Worm (Caenorhabditis elegans): ENCODE data around the gene irld-12.
A peak's percentile ranks its signal among the peaks of the same experiment; 100 is the strongest.

irld-12 gene

ce11 chrV:3010468-3010867, 10.7 kb downstream of the irld-12 start, which contains the start of gene srw-136:
srw-136 (minus strand) TSS chrV:3010568.
- no peak for TF ChIP-seq nhr-28 (tag; optimal IDR thresholded peaks at IDR 0.05)
- TF ChIP-seq efl-3 (GFP tag; optimal IDR thresholded peaks at IDR 0.05), result no peak
- TF ChIP-seq zip-4 (GFP tag; optimal IDR thresholded peaks at IDR 0.05), result no peak
- no peak for TF ChIP-seq ztf-4 (tag; optimal IDR thresholded peaks at IDR 0.05)

ce11 chrV:3005964-3006363, 15.2 kb downstream of the irld-12 start, which contains the start of gene srw-112:
srw-112 (minus strand) TSS chrV:3006064.
- TF ChIP-seq ztf-4 (tag; optimal IDR thresholded peaks at IDR 0.05), result no peak
- peak; percentile 0 for TF ChIP-seq fkh-8 (tag; optimal IDR thresholded peaks at IDR 0.05)
- TF ChIP-seq nhr-19 (GFP tag; conservative IDR thresholded peaks at IDR 0.05), result no peak
- TF ChIP-seq tbx-2 (tag; optimal IDR thresholded peaks at IDR 0.05), result no peak
- no peak for TF ChIP-seq unc-62 (GFP tag; optimal IDR thresholded peaks at IDR 0.05)

- no peak for TF ChIP-seq nhr-19 (GFP tag; conservative IDR thresholded peaks at IDR 0.05)
- TF ChIP-seq aly-2 (tag; optimal IDR thresholded peaks at IDR 0.05), result no peak
- TF ChIP-seq hlh-17 (GFP tag; optimal IDR thresholded peaks at IDR 0.05; ENCODE audit: borderline replicate concordance), result no peak
- no peak for TF ChIP-seq pag-3 (tag; optimal IDR thresholded peaks at IDR 0.05; ENCODE audit: borderline replicate concordance, insufficient read depth)
- no peak for TF ChIP-seq lin-15B (tag; optimal IDR thresholded peaks at IDR 0.05)
- no peak for TF ChIP-seq zip-4 (GFP tag; optimal IDR thresholded peaks at IDR 0.05)
- TF ChIP-seq hpl-2 (GFP tag; optimal IDR thresholded peaks at IDR 0.05), result no peak
These were observed 21.5 kb downstream of the irld-12 start, which contains the start of gene srw-119 for ce11 chrV:2999736-3000135. srw-119 (minus strand) TSS chrV:2999836.

ce11 chrV:2996105-2996504, 25.1 kb downstream of the irld-12 start, which contains the start of gene srw-120:
srw-120 (minus strand) TSS chrV:2996205.
- TF ChIP-seq C04F5.9 (tag; optimal IDR thresholded peaks at IDR 0.05), result no peak
- no peak for TF ChIP-seq mdl-1 (tag; optimal IDR thresholded peaks at IDR 0.05)
- TF ChIP-seq isw-1 (GFP tag; IDR thresholded peaks at IDR 0.05), result no peak
- no peak for TF ChIP-seq sptf-1 (tag; optimal IDR thresholded peaks at IDR 0.05)
- TF ChIP-seq swsn-7 (tag; optimal IDR thresholded peaks at IDR 0.05), result no peak
- no peak for TF ChIP-seq rnt-1 (tag; optimal IDR thresholded peaks at IDR 0.05)

ce11 chrV:2993816-2994215, 27.4 kb downstream of the irld-12 start, which contains the start of gene srw-115:
srw-115 (minus strand) TSS chrV:2993916.
- TF ChIP-seq nhr-237 (tag; optimal IDR thresholded peaks at IDR 0.05) (no peak), ztf-11 (tag; optimal IDR thresholded peaks at IDR 0.05) (no peak), lin-15B (tag; optimal IDR thresholded peaks at IDR 0.05) (no peak), dsc-1 (tag; optimal IDR thresholded peaks at IDR 0.05) (no peak), nhr-90 (tag; optimal IDR thresholded peaks at IDR 0.05; ENCODE audit: poor library complexity) (no peak), nhr-84 (tag; optimal IDR thresholded peaks at IDR 0.05) (no peak), ceh-8 (GFP tag; optimal IDR thresholded peaks at IDR 0.05) (no peak), nhr-77 (tag; optimal IDR thresholded peaks at IDR 0.05) (no peak), mdl-1 (tag; optimal IDR thresholded peaks at IDR 0.05) (no peak), lir-3 (tag; optimal IDR thresholded peaks at IDR 0.05; ENCODE audit: poor library complexity) (no peak), ama-1 (optimal IDR thresholded peaks at IDR 0.05) (no peak), ets-5 (GFP tag; IDR thresholded peaks at IDR 0.05) (no peak), snpc-4 (tag; optimal IDR thresholded peaks at IDR 0.05) (no peak), sptf-1 (tag; optimal IDR thresholded peaks at IDR 0.05) (no peak), aly-2 (tag; optimal IDR thresholded peaks at IDR 0.05) (no peak), nhr-20 (tag; optimal IDR thresholded peaks at IDR 0.05) (no peak)

ce11 chrV:2992060-2992459, 29.1 kb downstream of the irld-12 start:
- TF ChIP-seq skn-1 (tag; optimal IDR thresholded peaks at IDR 0.05), result no peak
- no peak for TF ChIP-seq nhr-19 (GFP tag; conservative IDR thresholded peaks at IDR 0.05)
- TF ChIP-seq sox-4 (tag; optimal IDR thresholded peaks at IDR 0.05), result no peak
- TF ChIP-seq unc-30 (tag; optimal IDR thresholded peaks at IDR 0.05), result no peak
- no peak for TF ChIP-seq F16B12.6 (tag; optimal IDR thresholded peaks at IDR 0.05)
- no peak for TF ChIP-seq alr-1 (tag; optimal IDR thresholded peaks at IDR 0.05; ENCODE audit: borderline replicate concordance)
- TF ChIP-seq sup-37 (GFP tag; optimal IDR thresholded peaks at IDR 0.05), result no peak
- no peak for TF ChIP-seq snpc-4 (tag; optimal IDR thresholded peaks at IDR 0.05)
- no peak for TF ChIP-seq fkh-4 (tag; optimal IDR thresholded peaks at IDR 0.05; ENCODE audit: borderline replicate concordance)
- no peak for TF ChIP-seq dpl-1 (GFP tag; optimal IDR thresholded peaks at IDR 0.05)
- TF ChIP-seq mdl-1 (tag; optimal IDR thresholded peaks at IDR 0.05), result no peak
- TF ChIP-seq blmp-1 (tag; optimal IDR thresholded peaks at IDR 0.05), result no peak
- no peak for TF ChIP-seq egl-13 (tag; optimal IDR thresholded peaks at IDR 0.05)
- no peak for TF ChIP-seq irx-1 (tag; optimal IDR thresholded peaks at IDR 0.05)
- no peak for TF ChIP-seq hlh-17 (GFP tag; optimal IDR thresholded peaks at IDR 0.05; ENCODE audit: borderline replicate concordance)
- no peak for TF ChIP-seq jun-1 (tag; optimal IDR thresholded peaks at IDR 0.05)
